Fruit fly (Drosophila melanogaster) whole organism, embryonic: ENCODE measurements around the gene ninaG.
A peak's percentile ranks its signal among the peaks of the same experiment; 100 is the strongest.

Experiments used
- Asciz ChIP-seq: fragments of 200-800 bp; sonication (Bioruptor generic); optimal IDR thresholded peaks from 2 replicates; lab custom pipeline; 2017; ENCODE audit warnings: missing biosample characterization, mild to moderate bottlenecking, missing genetic modification characterization, missing genetic modification reagents
- Bteb2 ChIP-seq: fragments of 200-800 bp; sonication (Bioruptor generic); optimal IDR thresholded peaks from 2 replicates; lab custom pipeline; 2016; ENCODE audit warnings: missing biosample characterization, missing genetic modification characterization
- CG10654 ChIP-seq: fragments of 200-800 bp; sonication (Bioruptor generic); optimal IDR thresholded peaks from 2 replicates; lab custom pipeline; 2016; ENCODE audit warnings: missing biosample characterization, missing genetic modification characterization
- CG10979 ChIP-seq: fragments of 200-800 bp; sonication (Bioruptor generic); optimal IDR thresholded peaks from 2 replicates; lab custom pipeline; 2018; ENCODE audit warnings: missing biosample characterization, mild to moderate bottlenecking, missing genetic modification characterization, moderate library complexity
- CG11504 ChIP-seq: fragments of 200-800 bp; sonication (Bioruptor generic); optimal IDR thresholded peaks from 3 replicates; lab custom pipeline; 2019; ENCODE audit warnings: missing biosample characterization, mild to moderate bottlenecking, missing genetic modification characterization, moderate library complexity
- CG11723 ChIP-seq: fragments of 200-800 bp; sonication (Bioruptor generic); optimal IDR thresholded peaks from 2 replicates; lab custom pipeline; 2017; ENCODE audit warnings: missing biosample characterization, mild to moderate bottlenecking, missing genetic modification characterization
- CG1529 ChIP-seq: fragments of 200-800 bp; sonication (Bioruptor generic); optimal IDR thresholded peaks from 3 replicates; lab custom pipeline; 2018; ENCODE audit warnings: missing biosample characterization, missing genetic modification characterization
- CG16863 ChIP-seq: fragments of 200-800 bp; sonication (Bioruptor generic); optimal IDR thresholded peaks from 3 replicates; lab custom pipeline; 2016; ENCODE audit warnings: missing biosample characterization, missing genetic modification characterization
- CG17802 ChIP-seq: fragments of 200-800 bp; sonication (Bioruptor generic); optimal IDR thresholded peaks from 2 replicates; lab custom pipeline; 2018; ENCODE audit warnings: missing biosample characterization, mild to moderate bottlenecking, missing genetic modification characterization, moderate library complexity
- CG2712 ChIP-seq: fragments of 200-800 bp; optimal IDR thresholded peaks from 3 replicates; lab custom pipeline; 2019; ENCODE audit warnings: missing biosample characterization, mild to moderate bottlenecking, missing genetic modification characterization, moderate library complexity
- CG32532 ChIP-seq: fragments of 200-800 bp; sonication (Bioruptor generic); IDR thresholded peaks from 2 replicates; pipeline ENCODE4 v1.3.6; 2022; ENCODE audit warnings: missing biosample characterization, missing genetic modification characterization
- CG3726 ChIP-seq: fragments of 200-800 bp; sonication (Bioruptor generic); IDR thresholded peaks from 3 replicates; pipeline ENCODE4, ENCODE4 v1.3.6; 2022; ENCODE audit warnings: missing biosample characterization, missing genetic modification characterization
- CG4360 ChIP-seq: fragments of 200-800 bp; sonication (Bioruptor generic); IDR thresholded peaks from 2 replicates; pipeline ENCODE4 v1.3.6; 2022; ENCODE audit warnings: missing biosample characterization, missing genetic modification characterization
- CG4617 ChIP-seq: fragments of 200-800 bp; sonication (Bioruptor generic); optimal IDR thresholded peaks from 3 replicates; lab custom pipeline; 2016; ENCODE audit warnings: missing biosample characterization, missing genetic modification characterization, borderline replicate concordance
- CG4820 ChIP-seq: fragments of 200-800 bp; sonication (Bioruptor generic); optimal IDR thresholded peaks from 3 replicates; lab custom pipeline; 2016; ENCODE audit warnings: missing biosample characterization, missing genetic modification characterization
- CG4854 ChIP-seq: fragments of 200-800 bp; sonication (Bioruptor generic); optimal IDR thresholded peaks from 2 replicates; lab custom pipeline; 2016; ENCODE audit warnings: missing biosample characterization, missing genetic modification characterization, inconsistent platforms
- CG6813 ChIP-seq: fragments of 200-800 bp; sonication (Bioruptor generic); optimal IDR thresholded peaks from 2 replicates; lab custom pipeline; 2017; ENCODE audit warnings: missing biosample characterization, missing genetic modification characterization, mild to moderate bottlenecking, moderate library complexity, missing genetic modification reagents
- CG7928 ChIP-seq: fragments of 200-800 bp; sonication (Bioruptor generic); optimal IDR thresholded peaks from 2 replicates; lab custom pipeline; 2017; ENCODE audit warnings: missing biosample characterization, mild to moderate bottlenecking, missing genetic modification characterization
- CG8388 ChIP-seq: fragments of 200-800 bp; sonication (Bioruptor generic); optimal IDR thresholded peaks from 2 replicates; lab custom pipeline; 2019; ENCODE audit warnings: missing biosample characterization, mild to moderate bottlenecking, missing genetic modification characterization, moderate library complexity
- CG9215 ChIP-seq: fragments of 200-800 bp; sonication (Bioruptor generic); IDR thresholded peaks from 2 replicates; pipeline ENCODE4 v1.3.6; 2022; ENCODE audit warnings: missing biosample characterization, missing genetic modification characterization
- CG9932 ChIP-seq: fragments of 200-800 bp; sonication (Bioruptor generic); IDR thresholded peaks from 2 replicates; pipeline ENCODE4 v1.3.6; 2022; ENCODE audit warnings: missing biosample characterization, missing genetic modification characterization
- Dfd ChIP-seq, 2 experiments: fragments of >200 bp; optimal IDR thresholded peaks; 2 replicates each; lab custom pipeline; 2017; ENCODE audit warnings: missing biosample characterization in 2 of 2, missing genetic modification characterization in 2 of 2
- Dip2 ChIP-seq: fragments of 200-800 bp; sonication (Bioruptor generic); IDR thresholded peaks from 2 replicates; pipeline ENCODE4 v1.3.6; 2022; ENCODE audit warnings: missing biosample characterization, missing genetic modification characterization
- Fer2 ChIP-seq: fragments of 200-800 bp; sonication (Bioruptor generic); optimal IDR thresholded peaks from 2 replicates; lab custom pipeline; 2018; ENCODE audit warnings: missing biosample characterization, mild to moderate bottlenecking, missing genetic modification characterization, moderate library complexity
- Lim3 ChIP-seq: fragments of 200-800 bp; sonication (Bioruptor generic); IDR thresholded peaks from 2 replicates; pipeline ENCODE4 v1.3.6; 2022; ENCODE audit warnings: missing biosample characterization, missing genetic modification characterization
- Oli ChIP-seq: fragments of 200-800 bp; sonication (Bioruptor generic); optimal IDR thresholded peaks from 2 replicates; lab custom pipeline; 2018; ENCODE audit warnings: missing biosample characterization, mild to moderate bottlenecking, missing genetic modification characterization, moderate library complexity
- Pdp1 ChIP-seq, 2 experiments: fragments of 200-800 bp; sonication (Bioruptor generic); optimal IDR thresholded peaks; 3 replicates each; lab custom pipeline; 2016; ENCODE audit warnings: missing biosample characterization in 2 of 2, missing genetic modification characterization in 2 of 2, mild to moderate bottlenecking in 1 of 2, moderate library complexity in 1 of 2
- Ravus ChIP-seq: fragments of 200-800 bp; sonication (Bioruptor generic); IDR thresholded peaks from 2 replicates; pipeline ENCODE4 v1.3.6; 2022; ENCODE audit warnings: missing biosample characterization, missing genetic modification characterization
- TFAM ChIP-seq: fragments of 200-800 bp; sonication (Bioruptor generic); optimal IDR thresholded peaks from 2 replicates; lab custom pipeline; 2017; ENCODE audit warnings: missing biosample characterization, missing genetic modification characterization, inconsistent platforms
- ab ChIP-seq: fragments of 200-800 bp; sonication (Bioruptor generic); optimal IDR thresholded peaks from 2 replicates; lab custom pipeline; 2016; ENCODE audit warnings: missing biosample characterization, missing genetic modification characterization
- ap ChIP-seq: fragments of 200-800 bp; sonication (Bioruptor generic); IDR thresholded peaks from 2 replicates; pipeline ENCODE4 v1.3.6; 2022; ENCODE audit warnings: missing biosample characterization, missing genetic modification characterization
- ato ChIP-seq: fragments of 200-800 bp; sonication (Bioruptor generic); IDR thresholded peaks from 2 replicates; pipeline ENCODE4 v1.3.6; 2022; ENCODE audit warnings: missing biosample characterization, missing genetic modification characterization; ENCODE audit not compliant: partially characterized antibody
- chinmo ChIP-seq: fragments of 200-800 bp; sonication (Bioruptor generic); IDR thresholded peaks from 4 replicates; pipeline ENCODE4 v1.3.6; 2022; ENCODE audit warnings: missing biosample characterization, missing genetic modification characterization; ENCODE audit not compliant: partially characterized antibody
- dysf ChIP-seq: fragments of 200-800 bp; sonication (Bioruptor generic); IDR thresholded peaks from 3 replicates; pipeline ENCODE4 v1.3.6; 2022; ENCODE audit warnings: missing biosample characterization, missing genetic modification characterization
- ems ChIP-seq: fragments of 200-800 bp; sonication (Bioruptor generic); optimal IDR thresholded peaks from 3 replicates; lab custom pipeline; 2016; ENCODE audit warnings: missing biosample characterization, missing genetic modification characterization
- eyg ChIP-seq: fragments of 200-800 bp; sonication (Bioruptor generic); optimal IDR thresholded peaks from 3 replicates; lab custom pipeline; 2016; ENCODE audit warnings: missing biosample characterization, missing genetic modification characterization
- fd3F ChIP-seq: fragments of 200-800 bp; sonication (Bioruptor generic); optimal IDR thresholded peaks from 2 replicates; lab custom pipeline; 2018; ENCODE audit warnings: missing biosample characterization, mild to moderate bottlenecking, missing genetic modification characterization, moderate library complexity
- gsb-n ChIP-seq: fragments of 200-800 bp; sonication (Bioruptor generic); optimal IDR thresholded peaks from 3 replicates; lab custom pipeline; 2018; ENCODE audit warnings: missing biosample characterization, mild to moderate bottlenecking, missing genetic modification characterization
- ind ChIP-seq: fragments of 200-800 bp; sonication (Bioruptor generic); optimal IDR thresholded peaks from 3 replicates; lab custom pipeline; 2016; ENCODE audit warnings: missing biosample characterization, missing genetic modification characterization
- mirr ChIP-seq: fragments of 200-800 bp; sonication (Bioruptor generic); optimal IDR thresholded peaks from 3 replicates; lab custom pipeline; 2018; ENCODE audit warnings: missing biosample characterization, mild to moderate bottlenecking, missing genetic modification characterization
- peb ChIP-seq: fragments of 200-800 bp; sonication (Bioruptor generic); IDR thresholded peaks from 2 replicates; pipeline ENCODE4 v1.3.6; 2022; ENCODE audit warnings: missing biosample characterization, missing genetic modification characterization
- pnt ChIP-seq: fragments of 200-800 bp; sonication (Bioruptor generic); optimal IDR thresholded peaks from 3 replicates; lab custom pipeline; 2016; ENCODE audit warnings: missing biosample characterization, missing genetic modification characterization
- psq ChIP-seq: fragments of 200-800 bp; sonication (Bioruptor generic); optimal IDR thresholded peaks from 2 replicates; lab custom pipeline; 2017; ENCODE audit warnings: missing biosample characterization, missing genetic modification characterization
- schlank ChIP-seq: fragments of 200-800 bp; sonication (Bioruptor generic); optimal IDR thresholded peaks from 2 replicates; lab custom pipeline; 2018; ENCODE audit warnings: missing biosample characterization, mild to moderate bottlenecking, missing genetic modification characterization
- sna ChIP-seq: fragments of 200-800 bp; sonication (Bioruptor generic); IDR thresholded peaks from 2 replicates; pipeline ENCODE4 v1.3.6; 2022; ENCODE audit warnings: missing biosample characterization, missing genetic modification characterization; ENCODE audit not compliant: partially characterized antibody
- sob ChIP-seq: fragments of 200-800 bp; sonication (Bioruptor generic); IDR thresholded peaks from 2 replicates; pipeline ENCODE4 v1.3.6; 2022; ENCODE audit warnings: missing biosample characterization, missing genetic modification characterization
- stwl ChIP-seq: fragments of 200-800 bp; sonication (Bioruptor generic); optimal IDR thresholded peaks from 3 replicates; lab custom pipeline; 2018; ENCODE audit warnings: missing biosample characterization, mild to moderate bottlenecking, missing genetic modification characterization, moderate library complexity
- sug ChIP-seq: fragments of 200-800 bp; optimal IDR thresholded peaks from 2 replicates; lab custom pipeline; 2019; ENCODE audit warnings: missing biosample characterization, mild to moderate bottlenecking, missing genetic modification characterization, moderate library complexity
- vfl ChIP-seq: fragments of 200-800 bp; sonication (Bioruptor generic); optimal IDR thresholded peaks from 2 replicates; lab custom pipeline; 2016; ENCODE audit warnings: missing biosample characterization, missing genetic modification characterization

The ninaG gene

dm6 chr3R:11458022-11458850 is 36.7 kb upstream of the ninaG start (continued):
- TF ChIP-seq CG11723 (GFP tag; lab: Kevin White, UChicago) (no peak), Lim3 (GFP tag; lab: Robert Waterston, UW) (no peak), CG10979 (tag; lab: Kevin White, UChicago) (peak; percentile 46), CG4617 (no peak), ap (GFP tag; lab: Robert Waterston, UW) (peak; percentile 41; the same call in 1 of the 2 replicates), Oli (tag; lab: Kevin White, UChicago) (peak; percentile 60), CG1529 (GFP tag; lab: Kevin White, UChicago) (no peak), sna (no peak), Bteb2 (peak; percentile 28), CG9932 (peak; percentile 75), vfl (no peak), Dfd (GFP tag; optimal IDR thresholded peaks at IDR 0.05; lab: Kevin White, UChicago) (no peak), CG8388 (GFP tag; lab: Kevin White, UChicago) (peak; percentile 17), CG16863 (GFP tag; lab: Kevin White, UChicago) (peak; percentile 61), Ravus (GFP tag; lab: Robert Waterston, UW) (peak; percentile 41), ato (GFP tag; lab: Robert Waterston, UW) (no peak), stwl (tag; lab: Kevin White, UChicago) (no peak), psq (GFP tag; lab: Kevin White, UChicago) (no peak), sug (tag; lab: Kevin White, UChicago) (peak; percentile 50), sob (GFP tag; lab: Robert Waterston, UW) (peak; percentile 85), CG2712 (peak; percentile 58), ind (GFP tag; lab: Kevin White, UChicago) (peak; percentile 77), CG7928 (GFP tag; lab: Kevin White, UChicago) (peak; percentile 29), Pdp1 (GFP tag; optimal IDR thresholded peaks at IDR 0.05; lab: Kevin White, UChicago) (peak; percentile 59 to 66), CG4360 (no peak), TFAM (GFP tag; lab: Kevin White, UChicago) (no peak), CG9215 (GFP tag; lab: Robert Waterston, UW) (peak; percentile 78), CG17802 (tag; lab: Kevin White, UChicago) (peak; percentile 15), CG11504 (tag; lab: Kevin White, UChicago) (peak; percentile 73), schlank (peak; percentile 43), peb (GFP tag; lab: Robert Waterston, UW) (peak; percentile 31; the same call in 1 of the 2 replicates), CG6813 (GFP tag; lab: Kevin White, UChicago) (peak; percentile 63), CG32532 (GFP tag; lab: Robert Waterston, UW) (peak; percentile 88), pnt (GFP tag; lab: Kevin White, UChicago) (peak; percentile 58), Dip2 (GFP tag; lab: Robert Waterston, UW) (peak; percentile 33; the same call in 1 of the 2 replicates), Asciz (GFP tag; lab: Kevin White, UChicago) (peak; percentile 18), ab (GFP tag; lab: Kevin White, UChicago) (peak; percentile 28), eyg (GFP tag; lab: Kevin White, UChicago) (peak; percentile 77), mirr (GFP tag; lab: Kevin White, UChicago) (peak; percentile 26), CG4854 (peak; percentile 4), CG10654 (GFP tag; lab: Kevin White, UChicago) (peak; percentile 65), chinmo (peak; percentile 43; the same call in 2 of the 4 replicates), fd3F (GFP tag; lab: Kevin White, UChicago) (peak; percentile 62), dysf (GFP tag; lab: Robert Waterston, UW) (peak; percentile 89), ems (peak; percentile 58), CG4820 (GFP tag; lab: Kevin White, UChicago) (peak; percentile 51), Fer2 (tag; lab: Kevin White, UChicago) (peak; percentile 1), gsb-n (tag; lab: Kevin White, UChicago) (no peak), CG3726 (no peak)
